Fruit fly (Drosophila melanogaster): ENCODE measurements around the gene CG10365.

Gene CG10365

dm6 chr3R:23722680-23723372 is at the start of gene CG10365:
CG10365 (plus strand) TSS chr3R:23723331.
- TF ChIP-seq CG8478 (optimal IDR thresholded peaks at IDR 0.05): no peak
- no peak for TF ChIP-seq psq (optimal IDR thresholded peaks at IDR 0.05)
- TF ChIP-seq usp (GFP tag; optimal IDR thresholded peaks at IDR 0.05): no peak
- TF ChIP-seq pan (optimal IDR thresholded peaks at IDR 0.05): no peak
- no peak for TF ChIP-seq EcR (GFP tag; optimal IDR thresholded peaks at IDR 0.05)
- no peak for TF ChIP-seq Dll (optimal IDR thresholded peaks at IDR 0.05)

- no peak for TF ChIP-seq usp (GFP tag; optimal IDR thresholded peaks at IDR 0.05)
- no peak for TF ChIP-seq CG8478 (optimal IDR thresholded peaks at IDR 0.05)
- no peak for TF ChIP-seq psq (optimal IDR thresholded peaks at IDR 0.05)
- TF ChIP-seq pan (optimal IDR thresholded peaks at IDR 0.05): no peak
- no peak for TF ChIP-seq EcR (GFP tag; optimal IDR thresholded peaks at IDR 0.05)
- TF ChIP-seq Dll (optimal IDR thresholded peaks at IDR 0.05): no peak
Observed at dm6 chr3R:23674369-23674768, 48.8 kb upstream of the CG10365 start.

dm6 chr3R:23675646-23676045 is 47.5 kb upstream of the CG10365 start:
- no peak for TF ChIP-seq psq (optimal IDR thresholded peaks at IDR 0.05)
- TF ChIP-seq EcR (GFP tag; optimal IDR thresholded peaks at IDR 0.05): no peak

- TF ChIP-seq usp (GFP tag; optimal IDR thresholded peaks at IDR 0.05): no peak
- no peak for TF ChIP-seq Dll (optimal IDR thresholded peaks at IDR 0.05)
- TF ChIP-seq pan (optimal IDR thresholded peaks at IDR 0.05): no peak
- no peak for TF ChIP-seq CG8478 (optimal IDR thresholded peaks at IDR 0.05)
- TF ChIP-seq EcR (GFP tag; optimal IDR thresholded peaks at IDR 0.05): no peak
- TF ChIP-seq psq (optimal IDR thresholded peaks at IDR 0.05): no peak
Observed at dm6 chr3R:23677058-23677457, 46.1 kb upstream of the CG10365 start, which contains the start of gene GILT3. GILT3 (plus strand) TSS chr3R:23677358.

dm6 chr3R:23678349-23679193 is 44.6 kb upstream of the CG10365 start, which contains the start of gene GILT2:
GILT2 (plus strand) TSS chr3R:23678895.
- TF ChIP-seq usp (GFP tag; optimal IDR thresholded peaks at IDR 0.05): no peak
- no peak for TF ChIP-seq Dll (optimal IDR thresholded peaks at IDR 0.05)

dm6 chr3R:23679911-23680336 is 43.2 kb upstream of the CG10365 start, which contains the start of gene eIF3d1:
eIF3d1 (plus strand) TSS chr3R:23680039.
- TF ChIP-seq pan (optimal IDR thresholded peaks at IDR 0.05) (no peak), EcR (GFP tag; optimal IDR thresholded peaks at IDR 0.05) (no peak), psq (optimal IDR thresholded peaks at IDR 0.05) (no peak), usp (GFP tag; optimal IDR thresholded peaks at IDR 0.05) (no peak), Dll (optimal IDR thresholded peaks at IDR 0.05) (no peak), CG8478 (optimal IDR thresholded peaks at IDR 0.05) (no peak)

- TF ChIP-seq pan (optimal IDR thresholded peaks at IDR 0.05) (no peak), EcR (GFP tag; optimal IDR thresholded peaks at IDR 0.05) (no peak), psq (optimal IDR thresholded peaks at IDR 0.05) (no peak), usp (GFP tag; optimal IDR thresholded peaks at IDR 0.05) (no peak), Dll (optimal IDR thresholded peaks at IDR 0.05) (no peak), CG8478 (optimal IDR thresholded peaks at IDR 0.05) (no peak)
Observed at dm6 chr3R:23682203-23682602, 40.9 kb upstream of the CG10365 start, which contains the start of gene CG16710. CG16710 (plus strand) TSS chr3R:23682503.

- TF ChIP-seq CG8478 (optimal IDR thresholded peaks at IDR 0.05) (no peak), Dll (optimal IDR thresholded peaks at IDR 0.05) (no peak)
Observed at dm6 chr3R:23683757-23684156, 39.4 kb upstream of the CG10365 start, which contains the start of gene CG18754. CG18754 (plus strand) TSS chr3R:23684057.

dm6 chr3R:23685955-23686354 is 37.2 kb upstream of the CG10365 start, which contains the start of gene SPE:
SPE (plus strand) TSS chr3R:23686255.
- no peak for TF ChIP-seq pan (optimal IDR thresholded peaks at IDR 0.05)
- no peak for TF ChIP-seq Dll (optimal IDR thresholded peaks at IDR 0.05)
- no peak for TF ChIP-seq EcR (GFP tag; optimal IDR thresholded peaks at IDR 0.05)
- TF ChIP-seq CG8478 (optimal IDR thresholded peaks at IDR 0.05): no peak

- TF ChIP-seq EcR (GFP tag; optimal IDR thresholded peaks at IDR 0.05) (no peak), psq (optimal IDR thresholded peaks at IDR 0.05) (no peak), CG8478 (optimal IDR thresholded peaks at IDR 0.05) (no peak), Dll (optimal IDR thresholded peaks at IDR 0.05) (no peak), usp (GFP tag; optimal IDR thresholded peaks at IDR 0.05) (no peak), pan (optimal IDR thresholded peaks at IDR 0.05) (no peak)
Observed at dm6 chr3R:23686924-23687323, 36.2 kb upstream of the CG10365 start.

- no peak for TF ChIP-seq pan (optimal IDR thresholded peaks at IDR 0.05)
- no peak for TF ChIP-seq EcR (GFP tag; optimal IDR thresholded peaks at IDR 0.05)
- TF ChIP-seq Dll (optimal IDR thresholded peaks at IDR 0.05): no peak
- no peak for TF ChIP-seq CG8478 (optimal IDR thresholded peaks at IDR 0.05)
- TF ChIP-seq usp (GFP tag; optimal IDR thresholded peaks at IDR 0.05): no peak
- no peak for TF ChIP-seq psq (optimal IDR thresholded peaks at IDR 0.05)
Observed at dm6 chr3R:23694579-23695033, 28.5 kb upstream of the CG10365 start, which contains the start of gene CG10254. CG10254 (minus strand) TSS chr3R:23694983.

- TF ChIP-seq EcR (GFP tag; optimal IDR thresholded peaks at IDR 0.05): no peak
- TF ChIP-seq usp (GFP tag; optimal IDR thresholded peaks at IDR 0.05): no peak
- TF ChIP-seq Dll (optimal IDR thresholded peaks at IDR 0.05): no peak
- no peak for TF ChIP-seq pan (optimal IDR thresholded peaks at IDR 0.05)
- TF ChIP-seq psq (optimal IDR thresholded peaks at IDR 0.05): no peak
- TF ChIP-seq CG8478 (optimal IDR thresholded peaks at IDR 0.05): no peak
Observed at dm6 chr3R:23696145-23696544, 27.0 kb upstream of the CG10365 start, which contains the start of gene CG10252. CG10252 (minus strand) TSS chr3R:23696245.
